Fruit fly (Drosophila melanogaster): ENCODE data around the gene CG9839.

dm6 chr3R:8780689-8781088 lies 24.9 kb downstream of the CG9839 start, which contains the start of gene CG33189:
- TF ChIP-seq CG15710 (tag; optimal IDR thresholded peaks at IDR 0.05) (no peak), CG10348 (GFP tag; IDR thresholded peaks at IDR 0.05) (no peak), Pif1B (GFP tag; optimal IDR thresholded peaks at IDR 0.05) (no peak)

Data from whole organism, pupa.